Worm (Caenorhabditis elegans) whole organism, mixed stage, embryonic: ENCODE data around the gene btf-1.

Experiments used
- bed-3 ChIP-seq: fragments of 200-800 bp; sonication (Bioruptor generic); optimal IDR thresholded peaks from 3 replicates; lab custom pipeline; 2018; ENCODE audit warnings: mild to moderate bottlenecking, missing genetic modification characterization, moderate library complexity, missing compliant biosample characterization
- blmp-1 ChIP-seq: fragments of 150-350 bp; optimal IDR thresholded peaks from 2 replicates; lab custom pipeline; 2014; ENCODE audit warnings: missing biosample characterization, missing genetic modification characterization
- ceh-39 ChIP-seq: fragments of 150-350 bp; optimal IDR thresholded peaks from 2 replicates; lab custom pipeline; 2014; ENCODE audit warnings: missing biosample characterization, missing genetic modification characterization
- ceh-43 ChIP-seq: fragments of 200-800 bp; sonication (Bioruptor generic); optimal IDR thresholded peaks from 2 replicates; lab custom pipeline; 2018; ENCODE audit warnings: mild to moderate bottlenecking, missing genetic modification characterization, moderate library complexity, missing compliant biosample characterization
- ceh-83 ChIP-seq: fragments of 200-800 bp; sonication (Bioruptor generic); optimal IDR thresholded peaks from 2 replicates; lab custom pipeline; 2018; ENCODE audit warnings: mild to moderate bottlenecking, missing genetic modification characterization, missing compliant biosample characterization
- ces-1 ChIP-seq: fragments of 150-350 bp; optimal IDR thresholded peaks from 2 replicates; lab custom pipeline; 2014; ENCODE audit warnings: missing biosample characterization, missing genetic modification reagents, missing genetic modification characterization
- cnd-1 ChIP-seq: fragments of 200-800 bp; sonication (Bioruptor generic); optimal IDR thresholded peaks from 2 replicates; lab custom pipeline; 2018; ENCODE audit warnings: mild to moderate bottlenecking, missing genetic modification characterization, missing compliant biosample characterization
- drap-1 ChIP-seq: fragments of 200-800 bp; sonication (Bioruptor generic); optimal IDR thresholded peaks from 3 replicates; lab custom pipeline; 2018; ENCODE audit warnings: mild to moderate bottlenecking, missing genetic modification characterization, missing compliant biosample characterization
- elt-1 ChIP-seq: sonication (generic microtip); optimal IDR thresholded peaks from 2 replicates; lab custom pipeline; 2017; ENCODE audit warnings: missing genetic modification characterization, mild to moderate bottlenecking, missing compliant biosample characterization, antibody characterized with exemption, moderate library complexity, borderline replicate concordance; ENCODE audit not compliant: insufficient read depth
- elt-3 ChIP-seq: fragments of 150-350 bp; optimal IDR thresholded peaks from 2 replicates; lab custom pipeline; 2014; ENCODE audit warnings: missing biosample characterization, missing genetic modification characterization
- flh-1 ChIP-seq: fragments of 200-800 bp; sonication (Bioruptor generic); optimal IDR thresholded peaks from 2 replicates; lab custom pipeline; 2018; ENCODE audit warnings: mild to moderate bottlenecking, missing genetic modification characterization, moderate library complexity, missing compliant biosample characterization
- ham-2 ChIP-seq: fragments of 200-800 bp; sonication (Bioruptor generic); optimal IDR thresholded peaks from 2 replicates; lab custom pipeline; 2018; ENCODE audit warnings: mild to moderate bottlenecking, missing genetic modification characterization, missing compliant biosample characterization
- hlh-1 ChIP-seq: fragments of 150-350 bp; optimal IDR thresholded peaks from 2 replicates; lab custom pipeline; 2014; ENCODE audit warnings: missing biosample characterization, missing genetic modification reagents, missing genetic modification characterization
- lin-13 ChIP-seq: fragments of 150-350 bp; optimal IDR thresholded peaks from 2 replicates; lab custom pipeline; 2014; ENCODE audit warnings: missing biosample characterization, missing genetic modification characterization
- lin-32 ChIP-seq: fragments of 200-800 bp; sonication (Bioruptor generic); optimal IDR thresholded peaks from 2 replicates; lab custom pipeline; 2018; ENCODE audit warnings: mild to moderate bottlenecking, missing genetic modification characterization, missing compliant biosample characterization
- lsy-2 ChIP-seq: fragments of 150-350 bp; optimal IDR thresholded peaks from 2 replicates; lab custom pipeline; 2014; ENCODE audit warnings: missing biosample characterization, missing genetic modification characterization
- mab-5 ChIP-seq: fragments of 150-350 bp; optimal IDR thresholded peaks from 2 replicates; lab custom pipeline; 2014; ENCODE audit warnings: missing biosample characterization, missing genetic modification characterization
- mep-1 ChIP-seq: fragments of 150-350 bp; optimal IDR thresholded peaks from 2 replicates; lab custom pipeline; 2017; ENCODE audit warnings: missing biosample characterization, missing genetic modification reagents, missing genetic modification characterization, inconsistent platforms
- mls-2 ChIP-seq: sonication (generic microtip); optimal IDR thresholded peaks from 2 replicates; lab custom pipeline; 2016; ENCODE audit warnings: mild to moderate bottlenecking, missing genetic modification characterization, moderate library complexity, missing compliant biosample characterization
- nhr-12 ChIP-seq: fragments of 150-350 bp; optimal IDR thresholded peaks from 2 replicates; lab custom pipeline; 2014; ENCODE audit warnings: missing biosample characterization, missing genetic modification characterization
- nhr-2 ChIP-seq: fragments of 150-350 bp; optimal IDR thresholded peaks from 2 replicates; lab custom pipeline; 2014; ENCODE audit warnings: missing biosample characterization, missing genetic modification characterization
- nhr-237 ChIP-seq: fragments of 150-350 bp; optimal IDR thresholded peaks from 2 replicates; lab custom pipeline; 2014; ENCODE audit warnings: missing biosample characterization, missing genetic modification characterization
- nhr-28 ChIP-seq: fragments of 150-350 bp; optimal IDR thresholded peaks from 2 replicates; lab custom pipeline; 2014; ENCODE audit warnings: missing biosample characterization, missing genetic modification characterization
- pha-4 ChIP-seq: fragments of 150-350 bp; optimal IDR thresholded peaks from 2 replicates; lab custom pipeline; 2018; ENCODE audit warnings: missing biosample characterization, missing genetic modification reagents, missing genetic modification characterization
- sem-2 ChIP-seq: fragments of 200-800 bp; sonication (Bioruptor generic); optimal IDR thresholded peaks from 2 replicates; lab custom pipeline; 2018; ENCODE audit warnings: mild to moderate bottlenecking, missing genetic modification characterization, missing compliant biosample characterization
- snpc-4 ChIP-seq: fragments of 150-350 bp; optimal IDR thresholded peaks from 2 replicates; lab custom pipeline; 2014; ENCODE audit warnings: missing biosample characterization, missing genetic modification characterization
- sptf-1 ChIP-seq: sonication (generic microtip); optimal IDR thresholded peaks from 2 replicates; lab custom pipeline; 2017; ENCODE audit warnings: mild to moderate bottlenecking, missing genetic modification characterization, moderate library complexity, missing compliant biosample characterization
- tbx-8 ChIP-seq: fragments of 200-800 bp; sonication (Bioruptor generic); optimal IDR thresholded peaks from 2 replicates; lab custom pipeline; 2018; ENCODE audit warnings: mild to moderate bottlenecking, missing genetic modification characterization, moderate library complexity, missing compliant biosample characterization
- unc-120 ChIP-seq: sonication (generic microtip); optimal IDR thresholded peaks from 2 replicates; lab custom pipeline; 2017; ENCODE audit warnings: missing genetic modification characterization, missing compliant biosample characterization; ENCODE audit not compliant: poor library complexity, severe bottlenecking
- unc-39 ChIP-seq: fragments of 150-350 bp; optimal IDR thresholded peaks from 2 replicates; lab custom pipeline; 2014; ENCODE audit warnings: missing biosample characterization, missing genetic modification characterization
- unc-62 ChIP-seq: fragments of 150-350 bp; optimal IDR thresholded peaks from 2 replicates; lab custom pipeline; 2014; ENCODE audit warnings: missing biosample characterization, missing genetic modification reagents, missing genetic modification characterization
- zip-8 ChIP-seq: fragments of 150-350 bp; optimal IDR thresholded peaks from 2 replicates; lab custom pipeline; 2014; ENCODE audit warnings: missing biosample characterization, missing genetic modification characterization
- ztf-11 ChIP-seq: fragments of 150-350 bp; optimal IDR thresholded peaks from 2 replicates; lab custom pipeline; 2014; ENCODE audit warnings: missing biosample characterization, missing genetic modification characterization

Gene btf-1

DNA sequence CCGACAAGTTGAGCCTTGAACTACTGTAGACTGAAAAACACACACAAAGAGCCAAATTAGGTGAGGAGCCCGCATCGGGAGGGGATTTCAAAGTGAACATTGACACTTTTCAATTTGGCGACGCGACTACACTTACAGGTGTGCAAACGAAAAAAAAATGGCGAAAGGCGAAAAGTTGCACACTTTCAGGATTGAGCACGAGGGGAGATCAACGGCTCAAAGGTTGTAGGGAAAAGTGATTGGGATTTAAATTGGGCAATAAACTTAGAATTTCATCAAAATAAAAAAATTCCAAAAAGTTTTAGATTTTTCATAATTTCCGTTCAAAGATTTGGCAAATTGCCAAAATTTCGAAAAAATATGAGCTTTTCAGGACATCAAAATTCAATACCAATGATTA is 43.1 kb downstream of the btf-1 start, which contains the start of gene F15D4.4:
Gene F15D4.4 (minus strand): TSS at position 101 of the 400 bp plus-strand sequence.
- TF ChIP-seq lsy-2 (no peak), lin-32 (GFP tag; lab: Kevin White, UChicago) (no peak), cnd-1 (tag; lab: Kevin White, UChicago) (no peak), nhr-237 (tag; lab: Kevin White, UChicago) (no peak), bed-3 (GFP tag; lab: Kevin White, UChicago) (no peak), ztf-11 (tag; lab: Kevin White, UChicago) (no peak), unc-39 (no peak), ham-2 (no peak), pha-4 (tag; lab: Kevin White, UChicago) (no peak), mls-2 (tag; lab: Kevin White, UChicago) (no peak), hlh-1 (tag; lab: Kevin White, UChicago) (no peak), mab-5 (no peak), nhr-28 (tag; lab: Kevin White, UChicago) (no peak)

DNA sequence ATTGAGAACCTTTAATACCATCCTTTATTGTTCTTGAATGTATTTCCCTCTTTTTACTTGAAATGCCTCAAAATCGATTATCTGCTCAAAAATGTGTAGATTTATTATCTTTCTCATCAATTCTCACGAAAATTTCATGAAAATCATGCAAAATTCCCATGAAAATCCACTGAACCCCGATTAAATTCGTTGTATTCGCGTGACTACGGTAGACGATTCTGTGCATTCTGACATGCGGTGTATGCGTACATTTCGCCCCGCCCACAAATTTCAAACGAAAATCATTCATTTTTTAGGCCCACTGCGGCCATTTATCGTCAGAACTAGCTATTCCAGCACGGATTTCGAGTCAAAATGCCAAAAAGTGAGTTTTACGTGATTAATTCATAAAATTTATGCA is 45.1 kb downstream of the btf-1 start, which contains the start of gene F15D4.5:
Gene F15D4.5 (plus strand): TSS at position 301 of the 400 bp plus-strand sequence.
- TF ChIP-seq nhr-12 (tag; lab: Kevin White, UChicago) (no peak), mab-5 (no peak), elt-1 (no peak), pha-4 (tag; lab: Kevin White, UChicago) (no peak), unc-62 (GFP tag; lab: Kevin White, UChicago) (no peak), sptf-1 (tag; lab: Kevin White, UChicago) (no peak), elt-3 (tag; lab: Kevin White, UChicago) (no peak), tbx-8 (no peak), nhr-28 (tag; lab: Kevin White, UChicago) (no peak), lin-13 (no peak), ces-1 (GFP tag; lab: Kevin White, UChicago) (no peak)

ce11 chrII:13248886-13249285 is 48.9 kb downstream of the btf-1 start, which contains the start of gene F15D4.6:
TSS of gene F15D4.6 (plus strand) at chrII:13249186.
- TF ChIP-seq unc-39: no peak
- no peak for TF ChIP-seq cnd-1 (tag; lab: Kevin White, UChicago)
- no peak for TF ChIP-seq lin-32 (GFP tag; lab: Kevin White, UChicago)
- no peak for TF ChIP-seq ceh-43 (GFP tag; lab: Kevin White, UChicago)
- no peak for TF ChIP-seq nhr-2 (tag; lab: Kevin White, UChicago)
- TF ChIP-seq lin-13: no peak
- TF ChIP-seq lsy-2: no peak
- TF ChIP-seq pha-4 (tag; lab: Kevin White, UChicago): no peak
- TF ChIP-seq nhr-237 (tag; lab: Kevin White, UChicago): no peak
- TF ChIP-seq sem-2 (GFP tag; lab: Kevin White, UChicago): no peak
- TF ChIP-seq ceh-39 (tag; lab: Kevin White, UChicago): no peak
- no peak for TF ChIP-seq elt-1

- no peak for TF ChIP-seq ceh-83 (GFP tag; lab: Kevin White, UChicago)
- no peak for TF ChIP-seq nhr-28 (tag; lab: Kevin White, UChicago)
- TF ChIP-seq unc-120: no peak
- no peak for TF ChIP-seq sptf-1 (tag; lab: Kevin White, UChicago)
- no peak for TF ChIP-seq snpc-4 (tag; lab: Kevin White, UChicago)
- TF ChIP-seq zip-8 (tag; lab: Kevin White, UChicago): no peak
- no peak for TF ChIP-seq blmp-1 (tag; lab: Kevin White, UChicago)
- TF ChIP-seq tbx-8: no peak
- TF ChIP-seq nhr-237 (tag; lab: Kevin White, UChicago): no peak
- no peak for TF ChIP-seq drap-1 (GFP tag; lab: Kevin White, UChicago)
- TF ChIP-seq lin-13: no peak
- no peak for TF ChIP-seq ham-2
Measured at ce11 chrII:13255291-13255690, 55.3 kb downstream of the btf-1 start.

- no peak for TF ChIP-seq bed-3 (GFP tag; lab: Kevin White, UChicago)
- no peak for TF ChIP-seq mep-1
- no peak for TF ChIP-seq flh-1 (GFP tag; lab: Kevin White, UChicago)
Measured at ce11 chrII:13260540-13260939, 60.6 kb downstream of the btf-1 start.
